Fruit fly (Drosophila melanogaster): ENCODE results near the gene kis.
A peak's percentile ranks its signal among the peaks of the same experiment; 100 is the strongest.

The kis gene

DNA sequence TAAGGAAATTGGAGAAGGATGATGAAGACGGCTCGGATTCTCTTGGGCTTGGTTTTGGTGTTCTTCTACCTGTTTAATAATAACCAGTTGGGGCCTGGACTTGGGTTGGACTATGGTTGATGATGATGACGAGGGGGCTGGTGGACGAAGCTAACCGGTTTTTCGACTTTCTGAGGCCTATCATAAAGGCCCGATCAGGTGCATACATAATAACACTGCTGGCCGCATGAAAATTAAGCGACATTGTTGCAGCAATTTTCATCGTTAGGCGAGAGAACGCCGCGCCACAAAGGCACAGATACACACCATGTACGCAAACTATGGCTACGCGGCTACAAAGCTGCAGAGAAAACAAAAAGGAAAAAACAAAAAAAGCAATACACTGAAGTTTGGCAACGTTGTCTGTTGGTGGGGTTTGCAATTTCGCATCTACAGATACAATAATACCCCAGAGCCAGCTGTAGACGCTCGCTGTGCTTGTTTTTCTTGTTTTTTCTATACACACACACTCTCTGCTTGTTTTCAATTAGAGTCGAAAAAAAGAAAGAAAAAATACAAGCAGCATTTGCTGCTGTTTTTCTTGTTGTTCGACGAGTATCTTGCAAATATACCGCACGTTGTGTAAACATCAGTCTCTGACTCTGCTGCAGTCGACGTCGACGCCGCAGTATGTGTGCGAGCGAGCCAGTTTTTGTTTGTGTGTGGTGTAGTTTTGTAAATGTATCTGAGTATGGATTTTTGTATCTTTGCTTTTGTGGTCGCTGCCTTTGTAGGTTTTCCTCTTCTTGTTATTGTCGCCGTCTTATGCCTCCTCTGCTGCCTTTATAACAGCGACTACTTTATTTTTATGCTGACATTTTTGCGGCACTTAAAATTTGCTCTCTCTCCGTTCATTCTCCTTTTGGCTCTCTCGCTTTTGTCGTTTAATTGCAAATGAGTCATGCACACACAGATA, 84.2 kb downstream of the kis start (continued):
- TF ChIP-seq HLH106 (tag; optimal IDR thresholded peaks at IDR 0.05) (peak; percentile 62), lola (GFP tag; optimal IDR thresholded peaks at IDR 0.05) (no peak), tai (GFP tag; optimal IDR thresholded peaks at IDR 0.05) (peak; percentile 93), woc (GFP tag; optimal IDR thresholded peaks at IDR 0.05) (peak; percentile 80), N (GFP tag; optimal IDR thresholded peaks at IDR 0.05) (no peak), Jra (GFP tag; optimal IDR thresholded peaks at IDR 0.05) (peak; percentile 94), rgr (GFP tag; optimal IDR thresholded peaks at IDR 0.05) (peak; percentile 88), OdsH (GFP tag; optimal IDR thresholded peaks at IDR 0.05) (peak; percentile 90), usp (GFP tag; optimal IDR thresholded peaks at IDR 0.05) (no peak), Mio (GFP tag; optimal IDR thresholded peaks at IDR 0.05) (peak; percentile 40), sage (GFP tag; optimal IDR thresholded peaks at IDR 0.05) (peak; percentile 97), Rel (GFP tag; optimal IDR thresholded peaks at IDR 0.05) (peak; percentile 92), Rel (tag; optimal IDR thresholded peaks at IDR 0.05) (peak; percentile 82)

DNA sequence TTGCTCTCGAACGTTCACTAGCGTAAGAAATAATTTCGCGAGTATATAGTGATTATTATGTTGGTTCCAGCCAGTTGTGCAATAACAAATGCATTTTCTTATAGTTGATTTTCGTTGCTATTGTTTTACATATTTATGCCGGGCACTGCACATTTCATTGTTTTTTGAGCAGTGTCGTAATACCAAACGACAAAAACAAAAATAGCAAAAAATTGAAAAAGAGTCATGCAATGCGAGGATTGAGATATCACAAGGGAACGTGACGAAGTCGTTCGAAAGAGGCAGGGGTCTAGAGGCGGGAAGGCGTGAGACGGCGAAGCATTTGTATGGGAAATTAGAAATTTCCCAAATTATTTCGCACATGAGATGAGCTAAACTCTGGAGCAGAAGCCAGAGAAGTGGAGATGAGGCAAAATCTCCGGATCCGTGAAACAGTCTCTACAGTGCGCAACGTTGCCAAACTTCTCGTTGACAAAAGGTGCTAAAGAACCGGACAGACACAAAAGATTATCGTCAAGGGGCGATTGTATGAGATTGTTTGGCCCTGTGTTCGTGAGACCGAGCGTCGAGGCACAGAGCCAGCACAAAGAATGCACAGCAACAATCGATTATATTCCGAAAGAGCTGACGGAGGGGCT, 85.3 kb downstream of the kis start:
- TF ChIP-seq Dif (GFP tag; optimal IDR thresholded peaks at IDR 0.05; ENCODE audit: partially characterized antibody): peak; percentile 14
- no peak for TF ChIP-seq CrebA (GFP tag; optimal IDR thresholded peaks at IDR 0.05; ENCODE audit: borderline replicate concordance)
- peak; percentile 52 for TF ChIP-seq h (GFP tag; optimal IDR thresholded peaks at IDR 0.05)
- peak; percentile 42 for TF ChIP-seq rgr (GFP tag; optimal IDR thresholded peaks at IDR 0.05)
- peak; percentile 19 for TF ChIP-seq Mio (GFP tag; optimal IDR thresholded peaks at IDR 0.05)
- no peak for TF ChIP-seq br (GFP tag; optimal IDR thresholded peaks at IDR 0.05)
- TF ChIP-seq HLH106 (tag; optimal IDR thresholded peaks at IDR 0.05): peak; percentile 16
- TF ChIP-seq Rel (GFP tag; optimal IDR thresholded peaks at IDR 0.05): no peak
- peak; percentile 32 for TF ChIP-seq Rel (tag; optimal IDR thresholded peaks at IDR 0.05)

DNA sequence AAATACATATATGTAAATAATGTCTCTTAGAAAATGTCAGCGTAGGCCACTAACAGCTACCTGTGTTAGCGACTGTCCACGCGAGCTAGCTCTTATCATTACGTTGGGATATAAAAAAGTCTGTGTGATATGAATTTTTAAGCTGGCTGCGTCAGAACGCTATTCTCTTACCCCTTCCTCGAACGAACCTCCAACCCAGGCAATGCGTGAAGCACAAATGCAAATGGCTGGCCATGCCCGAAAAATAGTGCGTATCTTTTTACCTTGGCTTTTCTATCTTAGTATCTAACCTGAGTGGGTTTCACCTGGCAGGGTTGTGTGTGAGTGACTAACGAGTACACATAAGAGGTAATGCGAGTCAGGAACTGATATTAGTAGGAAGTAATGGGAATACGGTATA, 87.4 kb downstream of the kis start:
- TF ChIP-seq rgr (GFP tag; optimal IDR thresholded peaks at IDR 0.05) (no peak), lola (GFP tag; optimal IDR thresholded peaks at IDR 0.05) (no peak), dmrt93B (GFP tag; optimal IDR thresholded peaks at IDR 0.05) (no peak), br (GFP tag; optimal IDR thresholded peaks at IDR 0.05) (no peak), Hr83 (GFP tag; optimal IDR thresholded peaks at IDR 0.05; ENCODE audit: poor library complexity, severe bottlenecking) (no peak), HLH106 (tag; optimal IDR thresholded peaks at IDR 0.05) (no peak), Sp1 (GFP tag; optimal IDR thresholded peaks at IDR 0.05) (no peak), Jra (GFP tag; optimal IDR thresholded peaks at IDR 0.05) (no peak), woc (GFP tag; optimal IDR thresholded peaks at IDR 0.05) (no peak), CG9705 (GFP tag; optimal IDR thresholded peaks at IDR 0.05) (no peak), Myc (optimal IDR thresholded peaks at IDR 0.05) (no peak), brk (GFP tag; optimal IDR thresholded peaks at IDR 0.05) (no peak), Hnf4 (GFP tag; optimal IDR thresholded peaks at IDR 0.05) (no peak)

DNA sequence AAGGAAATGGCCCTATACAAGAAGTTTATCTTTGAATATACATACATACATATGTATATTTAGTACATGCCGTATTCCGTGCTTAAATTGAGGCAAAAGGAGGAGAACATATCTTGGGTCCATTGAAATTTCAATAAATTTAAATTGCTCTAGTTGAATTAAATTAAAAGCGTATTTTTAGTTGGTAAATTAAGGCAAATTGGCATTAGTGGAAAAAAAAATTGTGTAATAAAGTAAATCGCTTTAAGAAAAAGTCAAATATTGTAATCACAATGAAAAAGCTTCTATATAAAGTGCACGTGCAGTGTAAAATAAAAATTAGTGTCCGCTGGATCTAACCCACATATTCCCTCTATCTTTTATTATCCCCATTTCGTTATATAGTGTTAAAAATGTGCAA, 88.4 kb downstream of the kis start:
- peak; percentile 42 for TF ChIP-seq sage (GFP tag; optimal IDR thresholded peaks at IDR 0.05)
- no peak for TF ChIP-seq brk (GFP tag; optimal IDR thresholded peaks at IDR 0.05)

DNA sequence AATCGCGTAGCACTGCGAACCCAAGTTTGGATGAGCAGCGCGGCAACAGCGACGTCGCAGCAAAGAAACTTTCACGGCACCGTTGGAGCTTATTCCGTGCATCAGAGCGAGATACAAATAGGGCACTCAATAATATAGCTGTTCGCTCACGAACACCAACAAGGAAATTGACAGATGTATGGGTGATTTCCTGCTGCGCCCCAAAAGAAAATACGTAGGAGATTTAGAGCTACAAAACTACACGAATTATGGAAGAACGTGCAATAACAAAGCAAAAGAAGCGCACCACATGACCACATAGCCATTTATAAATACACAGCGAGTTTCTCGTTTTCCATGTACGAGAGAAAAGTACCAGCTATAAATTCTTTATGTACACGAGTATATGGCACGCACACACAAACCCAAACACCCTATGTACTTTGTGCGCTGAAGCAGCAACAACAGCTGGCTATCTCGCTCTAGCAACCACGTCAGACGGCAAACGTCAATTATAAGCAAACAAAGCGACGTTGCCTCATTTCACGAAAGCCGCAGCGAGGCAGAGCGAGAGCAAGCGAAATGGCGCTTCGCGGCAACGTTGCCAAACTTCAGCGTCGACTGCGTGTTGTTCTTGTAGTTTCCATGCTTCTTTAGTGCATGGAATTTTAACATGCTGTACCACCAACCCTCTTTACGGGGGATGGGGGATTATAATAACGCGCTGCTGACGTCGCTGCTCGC, 89.0 kb downstream of the kis start:
- TF ChIP-seq CG9705 (GFP tag; optimal IDR thresholded peaks at IDR 0.05): no peak
- TF ChIP-seq sv (GFP tag; optimal IDR thresholded peaks at IDR 0.05): peak; percentile 28
- peak; percentile 53 for TF ChIP-seq br (GFP tag; optimal IDR thresholded peaks at IDR 0.05)
- TF ChIP-seq Jra (GFP tag; optimal IDR thresholded peaks at IDR 0.05): peak; percentile 83
- peak; percentile 61 for TF ChIP-seq h (GFP tag; optimal IDR thresholded peaks at IDR 0.05)
- peak; percentile 54 for TF ChIP-seq psq (GFP tag; optimal IDR thresholded peaks at IDR 0.05)
- no peak for TF ChIP-seq Mio (GFP tag; optimal IDR thresholded peaks at IDR 0.05)
- TF ChIP-seq HLH106 (tag; optimal IDR thresholded peaks at IDR 0.05): no peak
- TF ChIP-seq Hr78 (GFP tag; optimal IDR thresholded peaks at IDR 0.05): no peak
- peak; percentile 22 for TF ChIP-seq OdsH (GFP tag; optimal IDR thresholded peaks at IDR 0.05)
- peak in 1 of 2 experiments; percentile 50 for TF ChIP-seq dl (GFP tag; optimal IDR thresholded peaks at IDR 0.05; ENCODE audit: insufficient read depth in 1 of 2, partially characterized antibody in 2 of 2)
- TF ChIP-seq CrebA (GFP tag; optimal IDR thresholded peaks at IDR 0.05; ENCODE audit: borderline replicate concordance): peak; percentile 90
- peak; percentile 47 for TF ChIP-seq Vsx2 (GFP tag; optimal IDR thresholded peaks at IDR 0.05; ENCODE audit: partially characterized antibody)
- TF ChIP-seq CG32264 (GFP tag; optimal IDR thresholded peaks at IDR 0.05): peak; percentile 51
- TF ChIP-seq dmrt93B (GFP tag; optimal IDR thresholded peaks at IDR 0.05): no peak
- TF ChIP-seq GATAd (GFP tag; optimal IDR thresholded peaks at IDR 0.05): no peak
- TF ChIP-seq Abd-B (GFP tag; optimal IDR thresholded peaks at IDR 0.05): peak; percentile 20
- no peak for TF ChIP-seq Dfd (GFP tag; optimal IDR thresholded peaks at IDR 0.05)
- peak; percentile 86 for TF ChIP-seq N (GFP tag; optimal IDR thresholded peaks at IDR 0.05)
- TF ChIP-seq dsf (GFP tag; optimal IDR thresholded peaks at IDR 0.05; ENCODE audit: borderline replicate concordance): no peak
- no peak for TF ChIP-seq Myc (optimal IDR thresholded peaks at IDR 0.05)
- peak; percentile 87 for TF ChIP-seq brk (GFP tag; optimal IDR thresholded peaks at IDR 0.05)
- peak; percentile 48 for TF ChIP-seq Rel (GFP tag; optimal IDR thresholded peaks at IDR 0.05)
- TF ChIP-seq Rel (tag; optimal IDR thresholded peaks at IDR 0.05): peak; percentile 71
- TF ChIP-seq tai (GFP tag; optimal IDR thresholded peaks at IDR 0.05): peak; percentile 71
- peak; percentile 73 for TF ChIP-seq Sp1 (GFP tag; optimal IDR thresholded peaks at IDR 0.05)

Data from whole organism, wandering third instar larva.